Worm (Caenorhabditis elegans) whole organism, young adult: ENCODE results near the gene dpy-17.

ENCODE experiments used
- F52B5.7 ChIP-seq: sonication (generic microtip); optimal IDR thresholded peaks from 2 replicates; lab custom pipeline; 2016; ENCODE audit warnings: mild to moderate bottlenecking, missing genetic modification characterization, missing compliant biosample characterization
- K12H6.12 ChIP-seq: fragments of 200-800 bp; sonication (Bioruptor generic); optimal IDR thresholded peaks from 2 replicates; lab custom pipeline; 2018; ENCODE audit warnings: mild to moderate bottlenecking, missing genetic modification characterization, missing compliant biosample characterization
- T26A5.8 ChIP-seq: sonication (generic microtip); optimal IDR thresholded peaks from 2 replicates; lab custom pipeline; 2016; ENCODE audit warnings: missing genetic modification characterization, missing compliant biosample characterization
- Y53F4B.3 ChIP-seq: fragments of 200-800 bp; sonication (Bioruptor generic); IDR thresholded peaks from 2 replicates; pipeline ENCODE4 v1.3.6; 2022; ENCODE audit warnings: missing genetic modification reagents, missing genetic modification characterization, missing compliant biosample characterization
- Y53G8AR.9 ChIP-seq: fragments of 200-800 bp; sonication (Bioruptor generic); conservative IDR thresholded peaks from 2 replicates; pipeline ENCODE4 v1.3.6; 2022; ENCODE audit warnings: missing genetic modification reagents, missing genetic modification characterization, missing compliant biosample characterization
- Y79H2A.3 ChIP-seq: fragments of 200-800 bp; sonication (Bioruptor generic); conservative IDR thresholded peaks from 2 replicates; pipeline ENCODE4 v1.3.6; 2022; ENCODE audit warnings: missing genetic modification reagents, missing genetic modification characterization, missing compliant biosample characterization
- akir-1 ChIP-seq: fragments of 200-800 bp; sonication (Bioruptor generic); optimal IDR thresholded peaks from 2 replicates; lab custom pipeline; 2018; ENCODE audit warnings: mild to moderate bottlenecking, missing genetic modification characterization, moderate library complexity, missing compliant biosample characterization
- atf-7 ChIP-seq: sonication (generic microtip); optimal IDR thresholded peaks from 2 replicates; lab custom pipeline; 2017; ENCODE audit warnings: mild to moderate bottlenecking, missing genetic modification characterization, missing compliant biosample characterization
- cebp-1 ChIP-seq, 2 experiments: fragments of 200-800 bp in 1 of 2; sonication (Bioruptor generic) in 1 of 2; sonication (generic microtip) in 1 of 2; IDR thresholded peaks in 1 of 2; optimal IDR thresholded peaks in 1 of 2; 2 replicates each; pipeline versions ENCODE4 v1.3.6 to Lab custom; 2017 to 2022; ENCODE audit warnings: missing compliant biosample characterization in 2 of 2, missing genetic modification characterization in 2 of 2, mild to moderate bottlenecking in 1 of 2, missing genetic modification reagents in 1 of 2, moderate library complexity in 1 of 2
- ceh-27 ChIP-seq: fragments of 200-800 bp; sonication (Bioruptor generic); optimal IDR thresholded peaks from 2 replicates; lab custom pipeline; 2018; ENCODE audit warnings: mild to moderate bottlenecking, missing genetic modification characterization, moderate library complexity, missing compliant biosample characterization
- dox-1 ChIP-seq: fragments of 200-800 bp; sonication (Bioruptor generic); IDR thresholded peaks from 2 replicates; pipeline ENCODE4 v1.3.6; 2022; ENCODE audit warnings: missing genetic modification reagents, missing genetic modification characterization, missing compliant biosample characterization
- egl-18 ChIP-seq: fragments of 200-800 bp; sonication (Bioruptor generic); IDR thresholded peaks from 2 replicates; pipeline ENCODE4 v1.3.6; 2022; ENCODE audit warnings: missing genetic modification reagents, missing genetic modification characterization, missing compliant biosample characterization
- egrh-3 ChIP-seq: fragments of 200-800 bp; sonication (Bioruptor generic); IDR thresholded peaks from 2 replicates; pipeline ENCODE4 v1.3.6; 2022; ENCODE audit warnings: missing genetic modification reagents, missing genetic modification characterization, missing compliant biosample characterization
- gei-17 ChIP-seq: fragments of 200-800 bp; sonication (Bioruptor generic); optimal IDR thresholded peaks from 2 replicates; lab custom pipeline; 2018; ENCODE audit warnings: mild to moderate bottlenecking, missing genetic modification characterization, missing compliant biosample characterization
- him-1 ChIP-seq: sonication (generic microtip); optimal IDR thresholded peaks from 2 replicates; lab custom pipeline; 2016; ENCODE audit warnings: missing genotype, missing genetic modification reagents, missing genetic modification characterization, missing compliant biosample characterization
- hmg-20 ChIP-seq: fragments of 200-800 bp; sonication (Bioruptor generic); IDR thresholded peaks from 2 replicates; pipeline ENCODE4 v1.3.6; 2022; ENCODE audit warnings: missing genetic modification reagents, missing genetic modification characterization, missing compliant biosample characterization
- hsf-1 ChIP-seq: fragments of 200-800 bp; sonication (Bioruptor generic); IDR thresholded peaks from 2 replicates; pipeline ENCODE4 v1.3.6; 2022; ENCODE audit warnings: missing genetic modification reagents, missing genetic modification characterization, missing compliant biosample characterization
- lin-26 ChIP-seq: fragments of 200-800 bp; sonication (Bioruptor generic); IDR thresholded peaks from 2 replicates; pipeline ENCODE4 v1.3.6; 2022; ENCODE audit warnings: missing genetic modification reagents, missing genetic modification characterization, missing compliant biosample characterization
- lin-40 ChIP-seq: sonication (generic microtip); optimal IDR thresholded peaks from 2 replicates; lab custom pipeline; 2016; ENCODE audit warnings: missing genetic modification characterization, mild to moderate bottlenecking, missing compliant biosample characterization, missing genotype, missing genetic modification reagents
- lir-1 ChIP-seq: fragments of 200-800 bp; sonication (Bioruptor generic); conservative IDR thresholded peaks from 2 replicates; pipeline ENCODE4 v1.3.6; 2022; ENCODE audit warnings: missing genetic modification reagents, missing genetic modification characterization, missing compliant biosample characterization
- lsl-1 ChIP-seq: fragments of 200-800 bp; sonication (Bioruptor generic); optimal IDR thresholded peaks from 2 replicates; lab custom pipeline; 2018; ENCODE audit warnings: mild to moderate bottlenecking, missing genetic modification characterization, moderate library complexity, missing compliant biosample characterization
- nfyb-1 ChIP-seq: fragments of 200-800 bp; sonication (Bioruptor generic); IDR thresholded peaks from 2 replicates; pipeline ENCODE4 v1.3.6; 2022; ENCODE audit warnings: missing genetic modification reagents, missing genetic modification characterization, missing compliant biosample characterization
- nhr-120 ChIP-seq: fragments of 200-800 bp; sonication (Bioruptor generic); IDR thresholded peaks from 2 replicates; pipeline ENCODE4 v1.3.6; 2022; ENCODE audit warnings: missing genetic modification characterization, missing compliant biosample characterization
- nhr-80 ChIP-seq: sonication (generic microtip); optimal IDR thresholded peaks from 2 replicates; lab custom pipeline; 2016; ENCODE audit warnings: missing genetic modification characterization, missing compliant biosample characterization
- rec-8 ChIP-seq, 2 experiments: sonication (generic microtip); optimal IDR thresholded peaks; 2 replicates each; lab custom pipeline; 2016; ENCODE audit warnings: mild to moderate bottlenecking in 2 of 2, missing genetic modification characterization in 2 of 2, missing genetic modification reagents in 2 of 2, missing genotype in 2 of 2, missing biosample characterization in 1 of 2, missing compliant biosample characterization in 1 of 2, moderate library complexity in 1 of 2
- tbp1 ChIP-seq: fragments of 200-800 bp; sonication (Bioruptor generic); optimal IDR thresholded peaks from 2 replicates; lab custom pipeline; 2018; ENCODE audit warnings: mild to moderate bottlenecking, missing genetic modification characterization, missing compliant biosample characterization
- unc-62 ChIP-seq: fragments of 150-350 bp; optimal IDR thresholded peaks from 2 replicates; lab custom pipeline; 2014; ENCODE audit warnings: missing biosample characterization, missing genetic modification reagents, missing genetic modification characterization
- zfh-2 ChIP-seq: fragments of 200-800 bp; sonication (Bioruptor generic); conservative IDR thresholded peaks from 2 replicates; pipeline ENCODE4 v1.3.6; 2022; ENCODE audit warnings: missing genetic modification reagents, missing genetic modification characterization, missing compliant biosample characterization

Gene dpy-17

DNA sequence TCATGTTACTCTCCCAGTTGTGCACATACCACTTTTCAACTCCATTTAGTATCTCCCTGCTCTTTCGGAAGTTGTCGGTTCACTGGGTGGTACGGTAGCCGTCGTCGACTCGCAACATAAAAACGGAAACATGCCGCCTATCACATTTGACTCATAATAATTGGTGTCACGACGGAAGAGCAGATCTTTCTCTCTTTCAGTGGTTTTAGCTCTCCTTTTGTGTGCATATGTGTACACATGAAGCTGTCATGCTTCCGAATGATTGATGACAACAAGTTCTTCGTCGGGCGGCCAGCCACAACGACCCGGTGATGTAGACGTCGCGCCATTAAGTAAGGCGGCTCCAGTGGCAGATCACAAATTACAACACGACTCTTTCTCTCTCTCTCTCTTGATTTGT, 18.6 kb downstream of the dpy-17 start (continued):
- TF ChIP-seq hmg-20 (GFP tag; lab: Robert Waterston, UW) (no peak), egl-18 (no peak), unc-62 (GFP tag; lab: Kevin White, UChicago) (no peak), Y53F4B.3 (GFP tag; lab: Robert Waterston, UW) (no peak)
- TF ChIP-seq, all 124 proteins: peak for 0

DNA sequence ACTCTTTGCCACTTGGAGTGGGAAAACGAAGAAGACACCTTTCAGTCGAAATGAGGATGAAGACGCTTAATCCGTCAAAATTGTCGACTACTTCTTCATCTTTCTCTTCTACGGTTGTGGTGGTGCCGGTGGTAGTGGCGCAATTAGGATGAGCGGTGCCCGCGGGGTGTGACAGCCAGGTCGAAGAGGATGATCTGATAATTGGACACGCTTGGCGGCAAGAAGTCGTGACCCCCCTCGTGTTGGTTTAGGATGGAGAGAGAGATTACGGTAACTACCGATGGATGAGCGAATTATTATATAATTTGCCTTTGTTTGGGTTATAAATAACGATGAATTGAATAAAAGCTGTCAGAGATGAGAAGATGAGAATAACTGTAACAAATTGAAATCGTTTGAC, 19.9 kb downstream of the dpy-17 start:
- TF ChIP-seq zfh-2 (GFP tag; lab: Robert Waterston, UW) (0 out of 2 replicates have a peak, but pooled peaks have one; percentile 18), atf-7 (no peak)

DNA sequence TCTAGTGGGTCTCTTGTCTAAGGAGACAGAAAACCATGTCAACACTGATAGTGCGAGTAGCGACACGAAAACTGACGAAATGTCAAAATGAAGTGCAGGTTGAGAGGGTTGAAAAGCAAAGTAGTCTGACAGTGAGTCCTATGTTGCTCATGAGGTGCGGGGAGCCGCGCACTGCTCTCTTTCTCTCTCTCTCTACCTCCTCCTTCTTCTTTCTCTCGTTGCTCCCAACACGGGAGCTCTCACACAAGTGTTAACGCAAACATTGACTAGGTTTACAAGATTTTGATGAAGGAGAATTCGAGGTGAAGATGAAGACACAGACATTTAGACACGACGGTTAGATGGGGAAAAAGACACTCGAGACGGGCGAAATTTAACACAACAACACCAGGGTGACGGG, 22.1 kb downstream of the dpy-17 start:
- TF ChIP-seq Y79H2A.3 (no peak), zfh-2 (GFP tag; lab: Robert Waterston, UW) (peak; percentile 52), ceh-27 (GFP tag; lab: Kevin White, UChicago) (no peak), tbp1 (GFP tag; lab: Kevin White, UChicago) (no peak), lir-1 (GFP tag; lab: Robert Waterston, UW) (no peak), nfyb-1 (GFP tag; lab: Robert Waterston, UW) (0 out of 2 replicates have a peak, but pooled peaks have one; percentile 20), lin-26 (GFP tag; lab: Robert Waterston, UW) (no peak), akir-1 (GFP tag; lab: Kevin White, UChicago) (no peak), Y53G8AR.9 (GFP tag; lab: Robert Waterston, UW) (no peak), hmg-20 (GFP tag; lab: Robert Waterston, UW) (no peak), nhr-80 (no peak), F52B5.7 (tag; lab: Kevin White, UChicago) (no peak), nhr-120 (0 out of 2 replicates have a peak, but pooled peaks have one; percentile 73)
- TF ChIP-seq, all 124 proteins: peak for 3

DNA sequence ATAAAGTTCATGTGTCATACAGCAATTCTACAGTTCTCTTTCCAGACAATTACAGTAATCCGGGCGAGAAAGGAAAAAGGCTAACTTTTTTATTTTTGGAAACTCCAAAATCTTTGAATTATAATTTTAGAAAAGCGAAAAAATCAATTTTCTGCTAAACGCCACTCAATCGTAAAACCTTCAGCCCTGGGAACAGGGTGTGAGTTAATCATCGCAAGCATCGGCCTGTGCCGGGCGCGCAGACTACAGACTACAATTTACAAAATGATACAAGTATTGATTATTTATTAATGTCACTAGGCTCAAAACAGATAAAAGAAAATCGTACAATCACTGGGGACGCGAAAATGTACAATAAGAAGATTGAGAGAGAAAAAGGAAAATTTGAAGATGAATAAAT, 23.5 kb downstream of the dpy-17 start:
- TF ChIP-seq him-1 (tag; lab: Kevin White, UChicago) (peak; percentile 91), rec-8 (tag; optimal IDR thresholded peaks at IDR 0.05; lab: Kevin White, UChicago) (no peak)

DNA sequence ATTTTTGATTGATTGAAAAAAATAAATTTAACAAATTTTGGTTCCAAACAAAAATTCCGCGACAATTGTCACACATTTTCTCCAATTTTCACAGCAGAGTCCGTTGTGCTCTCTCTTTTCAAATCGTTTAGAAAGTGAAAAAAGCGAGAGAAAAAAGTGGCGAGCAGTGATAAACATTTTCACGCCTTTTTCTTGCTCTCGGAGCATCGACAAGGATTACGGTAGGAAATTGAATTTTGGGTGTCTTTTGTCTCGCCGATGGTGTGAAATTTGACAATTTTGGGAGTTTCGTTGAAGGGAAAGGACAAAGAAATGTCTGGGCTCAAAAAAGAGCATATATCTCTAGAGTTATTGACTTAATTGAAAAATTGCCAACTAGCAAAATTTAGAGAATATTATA, 27.4 kb downstream of the dpy-17 start:
- TF ChIP-seq lin-40 (tag; lab: Kevin White, UChicago): no peak
- TF ChIP-seq dox-1 (GFP tag; lab: Robert Waterston, UW): no peak
- TF ChIP-seq K12H6.12 (tag; lab: Kevin White, UChicago): no peak
- no peak for TF ChIP-seq gei-17 (GFP tag; lab: Kevin White, UChicago)
- TF ChIP-seq him-1 (tag; lab: Kevin White, UChicago): peak; percentile 47

DNA sequence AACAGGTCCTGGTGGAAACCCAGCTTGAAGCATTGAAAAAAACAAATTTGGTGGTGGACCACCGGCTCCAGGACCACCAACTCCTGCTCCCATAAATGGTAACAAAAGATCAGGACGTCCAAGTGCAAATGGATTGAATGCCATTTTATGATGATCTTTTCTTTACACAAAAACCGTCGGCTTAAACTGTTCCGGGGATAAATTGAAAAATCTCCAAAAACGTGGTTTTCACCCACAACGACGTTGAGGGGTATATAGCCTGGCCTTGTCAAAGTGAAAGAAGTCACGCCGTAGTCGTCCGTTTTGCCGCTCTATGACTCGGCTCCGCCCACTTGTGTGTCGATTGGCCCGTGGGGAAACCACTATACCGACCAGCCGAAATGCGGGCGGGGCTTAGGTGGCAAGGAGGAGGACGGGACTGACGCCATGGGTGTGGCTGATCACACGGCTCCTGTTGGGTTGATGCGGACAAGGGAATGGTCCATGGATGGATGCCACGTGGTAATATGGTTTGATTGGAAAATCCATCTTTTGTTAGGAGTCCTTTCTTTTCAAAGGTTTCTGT, 29.0 kb downstream of the dpy-17 start, which contains the start of gene tbx-2:
Gene tbx-2 (minus strand): TSS at position 264 of the 565 bp plus-strand sequence.
- TF ChIP-seq T26A5.8 (tag; lab: Kevin White, UChicago): no peak
- TF ChIP-seq lsl-1 (GFP tag; lab: Kevin White, UChicago): no peak
- TF ChIP-seq hsf-1 (GFP tag; lab: Robert Waterston, UW): no peak
- 0 out of 2 replicates have a peak, but pooled peaks have one; percentile 32 for TF ChIP-seq egrh-3 (GFP tag; lab: Robert Waterston, UW)
- peak; percentile 81; the same call in 1 of the 2 replicates for TF ChIP-seq nfyb-1 (GFP tag; lab: Robert Waterston, UW)
- no peak for TF ChIP-seq lin-40 (tag; lab: Kevin White, UChicago)
- TF ChIP-seq cebp-1 (GFP tag; IDR thresholded peaks at IDR 0.05; lab: Robert Waterston, UW): no peak
- TF ChIP-seq cebp-1 (tag; optimal IDR thresholded peaks at IDR 0.05; lab: Kevin White, UChicago): peak; percentile 1
- peak; percentile 45 for TF ChIP-seq dox-1 (GFP tag; lab: Robert Waterston, UW)
- peak; percentile 64 for TF ChIP-seq zfh-2 (GFP tag; lab: Robert Waterston, UW)
- TF ChIP-seq K12H6.12 (tag; lab: Kevin White, UChicago): no peak
- peak; percentile 45 for TF ChIP-seq nhr-80
